Fruit fly (Drosophila melanogaster) Kc167 (cell line): ENCODE results near the gene CG10053.

Experiments
- h ChIP-seq: fragments of >200 bp; optimal IDR thresholded peaks from 3 replicates; lab custom pipeline; 2018; ENCODE audit warnings: missing external identifiers
- psq ChIP-seq: fragments of >200 bp; optimal IDR thresholded peaks from 2 replicates; lab custom pipeline; 2017; ENCODE audit warnings: missing external identifiers

dm6 chr3R:7241460-7241859 lies 5.4 kb upstream of the CG10053 start, which contains the start of gene CG14607:
- TF ChIP-seq psq (lab: Kevin White, UChicago) (no peak), h (lab: Kevin White, UChicago) (no peak)
